Worm (Caenorhabditis elegans) whole organism, midembryonic: ENCODE data around the gene F35H10.3.

Experiments
- T22C8.4 ChIP-seq: fragments of 200-800 bp; sonication (Bioruptor generic); IDR thresholded peaks from 2 replicates; pipeline ENCODE4 v1.3.6; 2022; ENCODE audit warnings: missing genetic modification characterization, missing compliant biosample characterization
- cog-1 ChIP-seq: sonication (generic microtip); optimal IDR thresholded peaks from 2 replicates; lab custom pipeline; 2016; ENCODE audit warnings: missing genetic modification characterization, missing compliant biosample characterization
- flt-1 ChIP-seq: fragments of 200-800 bp; sonication (Bioruptor generic); IDR thresholded peaks from 2 replicates; pipeline ENCODE4 v1.3.6; 2022; ENCODE audit warnings: missing genetic modification characterization, missing compliant biosample characterization
- klf-2 ChIP-seq: fragments of 200-800 bp; sonication (Bioruptor generic); conservative IDR thresholded peaks from 2 replicates; pipeline ENCODE4 v1.3.6; 2022; ENCODE audit warnings: missing genetic modification reagents, missing genetic modification characterization, missing compliant biosample characterization
- med-1 ChIP-seq: sonication (generic microtip); optimal IDR thresholded peaks from 2 replicates; lab custom pipeline; 2017; ENCODE audit warnings: missing genetic modification characterization, mild to moderate bottlenecking, missing compliant biosample characterization, antibody characterized with exemption, missing genetic modification reagents; ENCODE audit not compliant: insufficient read depth
- ref-1 ChIP-seq: fragments of 200-800 bp; sonication (Bioruptor generic); conservative IDR thresholded peaks from 2 replicates; pipeline ENCODE4 v1.3.6; 2022; ENCODE audit warnings: missing genetic modification reagents, missing genetic modification characterization, missing compliant biosample characterization
- tab-1 ChIP-seq: fragments of 200-800 bp; sonication (Bioruptor generic); IDR thresholded peaks from 2 replicates; pipeline ENCODE4 v1.3.6; 2022; ENCODE audit warnings: missing genetic modification characterization, missing compliant biosample characterization
- ztf-23 ChIP-seq: fragments of 200-800 bp; sonication (Bioruptor generic); IDR thresholded peaks from 2 replicates; pipeline ENCODE4 v1.3.6; 2022; ENCODE audit warnings: missing genetic modification reagents, missing genetic modification characterization, missing compliant biosample characterization
- ztf-29 ChIP-seq: fragments of 200-800 bp; sonication (Bioruptor generic); IDR thresholded peaks from 2 replicates; pipeline ENCODE4 v1.3.6; 2022; ENCODE audit warnings: missing genetic modification reagents, missing genetic modification characterization, missing compliant biosample characterization

The F35H10.3 gene

ce11 chrIV:8317800-8318199 lies 8.0 kb upstream of the F35H10.3 start:
- TF ChIP-seq flt-1, result no peak
- no peak for TF ChIP-seq ztf-29
- no peak for TF ChIP-seq med-1 (GFP tag; lab: Kevin White, UChicago)
- no peak for TF ChIP-seq cog-1 (tag; lab: Kevin White, UChicago)
- TF ChIP-seq ref-1 (GFP tag; lab: Robert Waterston, UW), result no peak
- TF ChIP-seq klf-2 (GFP tag; lab: Robert Waterston, UW), result no peak
- TF ChIP-seq tab-1 (GFP tag; lab: Robert Waterston, UW), result no peak
- no peak for TF ChIP-seq ztf-23 (GFP tag; lab: Robert Waterston, UW)
- TF ChIP-seq T22C8.4 (GFP tag; lab: Robert Waterston, UW), result no peak

- no peak for TF ChIP-seq ztf-23 (GFP tag; lab: Robert Waterston, UW)
- TF ChIP-seq cog-1 (tag; lab: Kevin White, UChicago), result no peak
- TF ChIP-seq med-1 (GFP tag; lab: Kevin White, UChicago), result no peak
- no peak for TF ChIP-seq flt-1
- no peak for TF ChIP-seq ref-1 (GFP tag; lab: Robert Waterston, UW)
Measured at ce11 chrIV:8318799-8319198, 7.0 kb upstream of the F35H10.3 start.

DNA sequence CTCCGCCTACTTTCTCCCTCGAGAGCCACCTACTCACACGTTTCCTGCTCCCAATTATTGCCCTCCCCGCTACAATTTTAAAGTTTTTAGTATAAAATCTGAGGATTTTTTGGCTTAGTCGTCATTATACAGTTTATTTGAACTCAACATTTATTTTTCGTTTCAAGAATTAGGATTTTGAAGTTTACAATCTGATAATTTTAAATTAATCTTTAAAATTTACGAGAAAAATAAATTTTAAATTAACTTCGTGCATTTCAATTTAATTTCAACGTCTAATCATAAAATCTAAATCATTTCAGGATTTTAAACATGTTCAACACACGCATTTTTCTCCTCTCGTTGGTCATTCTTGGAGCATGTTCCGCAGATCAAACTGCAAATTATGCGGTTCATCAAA lies 3.1 kb downstream of the F35H10.3 start, which contains the start of gene F35H10.2:
F35H10.2 (plus strand) TSS at position 301 of the 400 bp plus-strand sequence.
- TF ChIP-seq flt-1 (no peak), cog-1 (tag; lab: Kevin White, UChicago) (no peak), ref-1 (GFP tag; lab: Robert Waterston, UW) (no peak), ztf-23 (GFP tag; lab: Robert Waterston, UW) (no peak), klf-2 (GFP tag; lab: Robert Waterston, UW) (no peak), med-1 (GFP tag; lab: Kevin White, UChicago) (no peak), T22C8.4 (GFP tag; lab: Robert Waterston, UW) (no peak), ztf-29 (no peak), tab-1 (GFP tag; lab: Robert Waterston, UW) (no peak)

ce11 chrIV:8332526-8332925 lies 6.8 kb downstream of the F35H10.3 start, which contains the start of gene lys-10:
lys-10 (plus strand) TSS chrIV:8332826.
- TF ChIP-seq cog-1 (tag; lab: Kevin White, UChicago) (no peak), T22C8.4 (GFP tag; lab: Robert Waterston, UW) (no peak), ztf-23 (GFP tag; lab: Robert Waterston, UW) (no peak), ref-1 (GFP tag; lab: Robert Waterston, UW) (no peak), klf-2 (GFP tag; lab: Robert Waterston, UW) (no peak), ztf-29 (no peak), flt-1 (no peak), tab-1 (GFP tag; lab: Robert Waterston, UW) (no peak), med-1 (GFP tag; lab: Kevin White, UChicago) (no peak)

DNA sequence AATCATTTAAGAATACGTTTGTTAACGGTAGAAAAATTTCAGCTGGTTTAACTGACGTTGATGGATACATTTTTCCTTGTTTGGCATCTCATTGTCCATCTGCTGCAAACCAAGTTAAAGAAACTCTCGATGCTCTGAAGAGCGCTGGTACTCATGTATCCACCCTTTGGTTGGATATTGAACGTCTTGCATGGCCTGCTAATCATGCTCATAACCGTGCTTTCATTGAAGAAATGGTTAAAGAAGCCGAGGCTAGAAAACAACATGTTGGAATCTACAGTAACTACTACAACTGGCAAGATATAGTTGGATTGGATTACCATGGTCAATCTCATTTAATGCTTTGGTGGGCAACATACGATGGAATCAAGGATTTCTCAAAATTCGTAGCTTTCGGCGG lies 7.3 kb downstream of the F35H10.3 start:
- TF ChIP-seq ref-1 (GFP tag; lab: Robert Waterston, UW) (no peak), med-1 (GFP tag; lab: Kevin White, UChicago) (no peak), ztf-29 (no peak), flt-1 (no peak), cog-1 (tag; lab: Kevin White, UChicago) (no peak), ztf-23 (GFP tag; lab: Robert Waterston, UW) (no peak), klf-2 (GFP tag; lab: Robert Waterston, UW) (no peak), T22C8.4 (GFP tag; lab: Robert Waterston, UW) (no peak), tab-1 (GFP tag; lab: Robert Waterston, UW) (no peak)

DNA sequence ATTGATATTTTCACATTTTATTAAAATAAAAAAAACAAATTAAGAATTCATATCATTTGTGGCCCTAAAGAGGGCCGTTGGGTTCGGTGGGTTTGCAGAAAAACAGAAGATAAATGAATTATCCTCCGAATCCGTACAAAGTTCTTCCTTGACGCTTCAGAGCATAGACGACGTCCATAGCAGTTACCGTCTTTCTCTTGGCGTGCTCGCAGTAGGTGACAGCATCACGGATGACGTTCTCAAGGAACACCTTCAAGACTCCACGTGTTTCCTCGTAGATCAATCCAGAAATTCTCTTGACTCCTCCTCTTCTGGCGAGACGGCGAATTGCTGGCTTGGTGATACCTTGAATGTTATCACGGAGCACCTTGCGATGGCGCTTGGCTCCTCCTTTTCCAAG lies 7.8 kb downstream of the F35H10.3 start:
- no peak for TF ChIP-seq tab-1 (GFP tag; lab: Robert Waterston, UW)
- no peak for TF ChIP-seq ref-1 (GFP tag; lab: Robert Waterston, UW)
- no peak for TF ChIP-seq ztf-23 (GFP tag; lab: Robert Waterston, UW)
- no peak for TF ChIP-seq T22C8.4 (GFP tag; lab: Robert Waterston, UW)
- TF ChIP-seq klf-2 (GFP tag; lab: Robert Waterston, UW), result no peak
- TF ChIP-seq flt-1, result no peak
- no peak for TF ChIP-seq med-1 (GFP tag; lab: Kevin White, UChicago)
- TF ChIP-seq cog-1 (tag; lab: Kevin White, UChicago), result no peak
- no peak for TF ChIP-seq ztf-29

DNA sequence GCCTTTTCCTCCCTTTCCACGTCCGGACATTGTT lies 8.0 kb downstream of the F35H10.3 start, which contains the start of gene his-31:
his-31 (minus strand) TSS at position 30 of the 34 bp plus-strand sequence.
- TF ChIP-seq T22C8.4 (GFP tag; lab: Robert Waterston, UW) (no peak), ref-1 (GFP tag; lab: Robert Waterston, UW) (no peak), med-1 (GFP tag; lab: Kevin White, UChicago) (no peak), ztf-23 (GFP tag; lab: Robert Waterston, UW) (no peak), tab-1 (GFP tag; lab: Robert Waterston, UW) (no peak), cog-1 (tag; lab: Kevin White, UChicago) (no peak), klf-2 (GFP tag; lab: Robert Waterston, UW) (no peak), flt-1 (no peak)

DNA sequence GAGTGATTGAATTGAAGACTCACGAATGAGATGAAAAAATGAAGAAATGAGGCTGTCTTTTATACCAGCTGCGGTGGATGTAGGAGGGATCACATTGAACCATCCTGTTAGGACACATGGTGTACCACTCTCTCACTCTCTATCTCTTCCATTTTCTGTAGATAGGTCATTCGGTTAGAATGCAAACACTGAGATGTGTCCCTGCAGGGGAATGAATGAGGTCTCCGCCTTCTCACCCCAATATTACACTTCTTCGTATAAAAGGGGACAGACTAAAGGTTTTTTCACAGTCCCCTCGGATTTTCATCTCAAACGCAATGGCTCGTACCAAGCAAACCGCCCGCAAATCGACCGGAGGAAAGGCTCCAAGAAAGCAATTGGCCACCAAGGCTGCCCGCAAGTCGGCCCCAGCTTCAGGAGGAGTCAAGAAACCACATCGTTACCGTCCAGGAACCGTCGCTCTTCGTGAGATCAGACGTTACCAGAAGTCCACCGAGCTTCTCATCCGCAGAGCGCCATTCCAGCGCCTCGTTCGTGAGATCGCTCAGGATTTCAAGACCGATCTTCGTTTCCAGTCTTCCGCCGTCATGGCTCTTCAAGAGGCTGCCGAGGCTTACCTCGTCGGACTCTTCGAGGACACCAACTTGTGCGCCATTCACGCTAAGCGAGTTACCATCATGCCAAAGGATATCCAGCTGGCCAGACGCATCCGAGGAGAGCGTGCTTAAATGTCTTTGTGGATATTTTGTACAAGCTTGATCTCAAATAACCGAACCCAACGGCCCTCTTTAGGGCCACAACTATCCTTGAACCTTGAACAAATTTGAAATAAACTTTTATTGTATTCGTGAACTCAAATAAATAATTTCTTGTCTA lies 8.5 kb downstream of the F35H10.3 start, which contains the start of gene his-32:
his-32 (plus strand) TSS at position 318 of the 876 bp plus-strand sequence.
- no peak for TF ChIP-seq ztf-23 (GFP tag; lab: Robert Waterston, UW)
- TF ChIP-seq cog-1 (tag; lab: Kevin White, UChicago), result peak; percentile 87
- peak; percentile 86 for TF ChIP-seq flt-1
- no peak for TF ChIP-seq med-1 (GFP tag; lab: Kevin White, UChicago)
- TF ChIP-seq tab-1 (GFP tag; lab: Robert Waterston, UW), result no peak
- TF ChIP-seq ref-1 (GFP tag; lab: Robert Waterston, UW), result no peak; the same call in 1 of the 2 replicates
- TF ChIP-seq klf-2 (GFP tag; lab: Robert Waterston, UW), result no peak
- peak; percentile 14; the same call in 1 of the 2 replicates for TF ChIP-seq ztf-29
- TF ChIP-seq T22C8.4 (GFP tag; lab: Robert Waterston, UW), result no peak

ce11 chrIV:8339636-8340035 lies 13.9 kb downstream of the F35H10.3 start, which contains the start of gene lgc-6:
lgc-6 (plus strand) TSS chrIV:8339936.
- no peak for TF ChIP-seq cog-1 (tag; lab: Kevin White, UChicago)
- TF ChIP-seq ztf-23 (GFP tag; lab: Robert Waterston, UW), result no peak
- no peak for TF ChIP-seq klf-2 (GFP tag; lab: Robert Waterston, UW)
- TF ChIP-seq ztf-29, result no peak
- TF ChIP-seq med-1 (GFP tag; lab: Kevin White, UChicago), result no peak
- TF ChIP-seq ref-1 (GFP tag; lab: Robert Waterston, UW), result no peak
- no peak for TF ChIP-seq T22C8.4 (GFP tag; lab: Robert Waterston, UW)
- no peak for TF ChIP-seq tab-1 (GFP tag; lab: Robert Waterston, UW)
- no peak for TF ChIP-seq flt-1
